Worm (Caenorhabditis elegans) whole organism, early embryonic: ENCODE results near the gene dod-24.

Source experiments
- ama-1 ChIP-seq: fragments of 150-350 bp; optimal IDR thresholded peaks from 2 replicates; lab custom pipeline; 2014
- ceh-13 ChIP-seq: fragments of 200-800 bp; sonication (Bioruptor generic); optimal IDR thresholded peaks from 2 replicates; lab custom pipeline; 2018; ENCODE audit warnings: mild to moderate bottlenecking, missing genetic modification characterization, missing compliant biosample characterization
- hmbx-1 ChIP-seq: sonication (generic microtip); optimal IDR thresholded peaks from 2 replicates; lab custom pipeline; 2016; ENCODE audit warnings: mild to moderate bottlenecking, missing genetic modification characterization, missing compliant biosample characterization
- hmg-4 ChIP-seq: fragments of 200-800 bp; sonication (Bioruptor generic); optimal IDR thresholded peaks from 2 replicates; lab custom pipeline; 2018; ENCODE audit warnings: mild to moderate bottlenecking, missing genetic modification characterization, missing compliant biosample characterization
- pes-1 ChIP-seq: fragments of 200-800 bp; sonication (Bioruptor generic); IDR thresholded peaks from 2 replicates; pipeline ENCODE4 v1.3.6; 2022; ENCODE audit warnings: missing genetic modification reagents, missing genetic modification characterization, missing compliant biosample characterization
- tbx-37 ChIP-seq: fragments of 200-800 bp; sonication (Bioruptor generic); conservative IDR thresholded peaks from 2 replicates; pipeline ENCODE4 v1.3.6; 2022; ENCODE audit warnings: missing genetic modification reagents, missing genetic modification characterization, missing compliant biosample characterization
- tra-4 ChIP-seq: sonication (generic microtip); optimal IDR thresholded peaks from 2 replicates; lab custom pipeline; 2017; ENCODE audit warnings: missing genetic modification characterization, missing compliant biosample characterization

DNA sequence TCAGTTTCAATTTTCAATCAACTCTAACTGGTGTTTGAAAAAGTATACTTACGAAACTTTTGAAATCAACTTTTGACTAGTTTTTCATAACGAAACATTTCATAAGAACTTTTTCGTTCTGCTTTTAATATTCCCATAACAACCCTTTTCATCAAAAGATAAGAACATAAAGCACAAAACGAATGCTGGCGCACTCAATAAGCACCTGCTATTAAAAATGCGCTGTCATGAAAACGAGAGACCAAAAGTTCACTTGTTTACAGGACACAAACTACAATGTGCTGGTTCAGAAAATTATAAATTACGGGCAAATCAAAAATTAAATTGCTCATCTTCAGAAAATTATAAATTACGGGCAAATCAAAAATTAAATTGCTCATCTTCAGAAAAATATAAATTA lies 50.1 kb downstream of the dod-24 start:
- TF ChIP-seq tbx-37 (GFP tag; lab: Robert Waterston, UW) (no peak), ama-1 (lab: Kevin White, UChicago) (no peak), tra-4 (no peak), pes-1 (GFP tag; lab: Robert Waterston, UW) (no peak), hmbx-1 (tag; lab: Kevin White, UChicago) (no peak), hmg-4 (GFP tag; lab: Kevin White, UChicago) (no peak), ceh-13 (GFP tag; lab: Kevin White, UChicago) (no peak)
